Fruit fly (Drosophila melanogaster): ENCODE measurements around the gene CG32204.
A peak's percentile ranks its signal among the peaks of the same experiment; 100 is the strongest.

Gene CG32204

DNA sequence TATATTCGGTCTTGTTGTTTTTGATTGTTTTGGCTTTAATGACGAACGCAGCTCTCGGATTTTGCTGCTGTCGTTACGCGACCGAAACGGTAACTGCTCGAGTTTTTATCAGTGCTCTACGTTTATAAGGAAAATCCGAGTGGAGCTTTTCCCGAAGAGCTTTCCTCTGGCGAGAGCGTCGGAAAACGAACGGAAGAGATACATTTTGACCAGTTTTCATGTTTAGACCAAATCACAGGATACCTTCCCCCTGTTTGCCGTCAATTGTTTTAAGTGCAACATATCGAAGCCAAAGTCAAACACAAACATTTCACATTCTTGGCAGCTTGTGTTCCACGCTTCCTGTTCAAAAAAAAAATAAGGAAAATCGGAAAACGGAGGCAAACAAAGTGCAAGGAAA, at the start of gene CG32204:
Gene CG32204, minus strand, starts transcription at position 101 of the 400 bp plus-strand sequence.
- TF ChIP-seq CTCF (optimal IDR thresholded peaks at IDR 0.05) (no peak), CG8478 (optimal IDR thresholded peaks at IDR 0.05) (no peak)

dm6 chr3L:18995667-18996029, 49.8 kb upstream of the CG32204 start:
- no peak for TF ChIP-seq CTCF (optimal IDR thresholded peaks at IDR 0.05)
- no peak for TF ChIP-seq CG8478 (optimal IDR thresholded peaks at IDR 0.05)

DNA sequence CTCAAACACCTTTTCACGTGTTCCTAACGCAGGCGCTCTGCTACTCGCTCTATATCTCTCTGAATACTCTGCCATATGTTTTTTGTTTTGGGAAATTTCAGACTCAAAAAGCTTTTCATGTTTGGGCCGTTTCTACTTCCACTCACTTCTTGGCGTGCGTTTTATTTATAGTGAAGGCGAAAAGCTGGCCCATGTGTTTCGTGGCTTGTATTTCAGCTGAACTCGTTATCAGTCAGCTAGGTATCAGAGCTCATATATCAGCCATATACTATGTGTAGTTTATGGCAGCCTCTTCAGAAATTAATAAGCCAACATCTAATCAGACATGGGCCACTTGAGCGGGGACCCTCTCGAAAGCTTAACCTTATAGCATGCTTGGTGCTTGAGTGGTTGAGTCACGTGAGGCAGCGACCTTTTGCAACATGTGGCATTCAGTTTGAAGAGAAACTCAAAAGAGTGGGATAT, 48.7 kb upstream of the CG32204 start:
- TF ChIP-seq CTCF (optimal IDR thresholded peaks at IDR 0.05) (no peak), CG8478 (optimal IDR thresholded peaks at IDR 0.05) (no peak)

DNA sequence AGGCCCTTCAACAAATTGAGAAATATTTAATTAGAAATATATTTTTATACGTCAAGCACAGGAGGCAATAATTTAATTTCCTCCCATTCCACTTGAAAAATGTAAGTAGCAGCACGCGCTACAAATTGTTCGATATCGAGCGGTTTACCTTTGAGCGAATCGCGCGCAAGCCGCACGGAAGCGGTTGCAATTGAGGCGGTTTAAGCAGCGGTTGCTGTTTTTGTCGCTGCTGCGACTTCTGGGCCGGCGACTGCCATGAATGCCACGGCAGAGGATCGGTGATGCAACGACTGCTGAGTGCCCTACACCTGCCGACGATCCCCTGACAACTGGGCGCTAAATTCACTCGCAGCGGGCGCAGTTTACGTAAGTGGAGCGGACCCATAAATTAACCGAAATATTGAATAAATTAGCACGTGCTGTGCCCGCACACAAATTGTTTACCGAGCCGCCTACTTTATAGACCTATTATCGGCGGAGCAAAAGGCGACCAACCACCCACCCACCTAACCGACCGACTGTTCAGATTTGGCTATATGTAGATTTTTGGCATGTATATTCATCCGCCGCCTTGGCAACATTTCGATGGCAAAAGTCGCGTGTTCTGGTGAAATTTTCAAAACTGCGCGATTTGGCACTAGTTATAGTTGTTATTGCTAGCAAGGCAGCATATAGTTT, 47.9 kb upstream of the CG32204 start:
- no peak for TF ChIP-seq CG8478 (optimal IDR thresholded peaks at IDR 0.05)
- TF ChIP-seq CTCF (optimal IDR thresholded peaks at IDR 0.05), result no peak

- TF ChIP-seq CG8478 (optimal IDR thresholded peaks at IDR 0.05) (no peak), CTCF (optimal IDR thresholded peaks at IDR 0.05) (no peak)
Observed at dm6 chr3L:18992820-18993219, 47.0 kb upstream of the CG32204 start.

DNA sequence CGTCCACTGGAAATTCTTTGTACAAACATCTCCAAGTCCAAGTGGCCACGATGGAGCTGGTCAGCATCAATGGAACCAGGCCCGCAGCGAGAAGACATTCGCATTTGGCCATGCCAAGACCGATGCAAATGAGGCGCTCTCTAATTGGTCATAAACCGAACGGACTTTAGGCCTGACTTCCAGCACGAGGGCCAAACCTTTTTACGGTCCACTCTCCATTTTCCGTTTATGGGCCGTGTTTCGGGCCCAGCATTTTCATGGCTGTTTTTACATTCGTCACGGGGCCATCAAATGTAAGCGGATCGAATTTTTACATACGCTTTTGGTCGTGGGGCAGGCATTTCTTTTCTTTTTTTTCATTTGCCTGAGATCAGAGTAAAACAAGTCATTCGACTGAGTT, 43.8 kb upstream of the CG32204 start, which contains the start of gene CG34256:
Gene CG34256, minus strand, starts transcription at position 205 of the 400 bp plus-strand sequence.
- no peak for TF ChIP-seq CTCF (optimal IDR thresholded peaks at IDR 0.05)

DNA sequence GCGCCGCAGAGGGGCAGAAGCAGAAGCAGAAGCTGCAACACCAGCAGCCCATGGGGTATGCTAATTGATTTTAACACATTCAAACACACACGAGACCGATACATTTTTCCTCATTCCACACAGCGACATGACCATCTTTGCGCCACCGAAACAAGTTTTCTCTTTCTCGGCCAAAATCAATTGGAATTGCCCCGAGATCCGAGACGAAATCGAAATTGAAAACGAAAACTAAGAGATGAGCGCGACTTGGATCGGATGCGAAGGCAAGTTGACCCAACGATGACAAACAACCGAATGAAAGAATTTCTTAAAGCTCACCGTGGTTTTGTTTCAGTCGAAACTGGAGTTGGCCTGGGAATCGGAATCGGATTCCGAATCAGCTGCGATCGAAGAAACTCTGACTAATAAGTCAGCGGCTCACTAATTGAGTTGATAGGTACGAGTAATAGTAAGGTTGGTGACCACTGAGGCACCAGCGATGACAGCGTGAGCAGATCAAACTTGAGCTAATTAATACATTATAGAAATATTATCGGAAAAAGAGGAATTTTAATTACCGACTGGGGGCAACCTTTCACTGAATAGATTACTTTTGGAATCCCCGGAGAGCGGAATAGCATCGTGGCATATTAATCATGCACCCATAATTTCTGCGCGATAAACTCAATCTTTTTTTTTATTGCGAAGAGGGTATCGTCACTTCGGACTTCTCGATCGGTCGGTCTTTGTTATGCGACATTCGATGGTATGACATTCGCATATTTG, 42.4 kb upstream of the CG32204 start, which contains the start of gene CG11619:
Gene CG11619, minus strand, starts transcription at position 269 of the 765 bp plus-strand sequence.
- no peak for TF ChIP-seq CG8478 (optimal IDR thresholded peaks at IDR 0.05)
- no peak for TF ChIP-seq CTCF (optimal IDR thresholded peaks at IDR 0.05)

- TF ChIP-seq CG8478 (optimal IDR thresholded peaks at IDR 0.05) (no peak), CTCF (optimal IDR thresholded peaks at IDR 0.05) (no peak)
Observed at dm6 chr3L:18984661-18985060, 38.8 kb upstream of the CG32204 start, which contains the start of gene CG14075. TSS of gene CG14075 (plus strand) at chr3L:18984961.

DNA sequence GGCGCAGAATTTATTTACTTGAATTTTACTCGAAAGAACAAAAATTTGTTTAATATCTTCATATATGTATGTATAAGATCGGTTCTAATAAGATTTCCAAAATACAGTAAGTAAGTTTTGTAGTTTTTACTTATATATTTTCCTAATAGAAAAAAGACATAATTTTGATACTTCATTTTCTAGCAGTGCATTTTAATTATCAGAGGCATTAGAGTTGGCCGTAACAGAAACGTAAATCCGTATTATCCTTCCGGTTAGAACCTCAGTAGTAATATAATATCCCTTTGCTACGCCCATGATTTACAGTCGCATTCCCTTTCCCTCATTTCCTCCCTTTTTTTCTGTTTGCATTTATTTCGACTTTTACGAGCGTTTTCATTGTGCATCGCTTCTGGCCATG, 30.9 kb upstream of the CG32204 start:
- TF ChIP-seq CTCF (optimal IDR thresholded peaks at IDR 0.05), result no peak
- TF ChIP-seq CG8478 (optimal IDR thresholded peaks at IDR 0.05), result no peak

DNA sequence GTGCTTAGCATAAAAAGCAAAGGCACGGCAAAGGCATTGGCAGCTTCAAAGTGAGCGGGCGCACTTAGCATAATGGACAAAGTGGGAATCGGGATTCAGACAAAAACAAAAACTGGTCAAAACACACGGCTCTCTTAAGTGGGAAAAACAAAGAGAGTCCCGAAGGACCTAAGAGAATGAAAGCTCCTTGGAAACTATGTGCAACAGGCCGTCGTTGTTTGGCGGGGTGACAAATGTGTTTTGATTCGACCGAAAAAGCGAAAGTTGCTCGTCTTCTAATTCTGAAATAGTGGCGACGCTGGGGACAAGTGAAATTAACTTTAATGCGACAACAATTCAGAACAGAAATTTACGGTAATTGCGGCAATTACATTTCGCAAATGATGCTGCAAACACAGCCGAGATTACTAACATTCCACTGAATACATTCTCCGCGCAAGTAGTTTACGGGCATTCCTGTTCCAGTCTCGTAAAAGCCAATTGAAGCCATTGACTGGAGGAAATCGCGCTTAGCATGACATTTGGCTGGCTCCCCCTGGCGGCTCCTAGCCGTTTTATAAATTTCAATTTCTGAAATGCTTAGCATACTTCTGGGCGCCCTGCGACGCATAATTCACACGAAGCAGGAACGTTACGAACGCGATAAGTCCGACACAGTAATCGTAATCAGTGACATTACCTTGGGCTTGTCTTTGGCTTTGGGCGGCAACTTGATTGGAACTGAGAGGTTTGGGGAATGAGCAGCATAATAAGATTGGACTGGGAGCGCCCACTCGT, 22.5 kb upstream of the CG32204 start:
- no peak for TF ChIP-seq CG8478 (optimal IDR thresholded peaks at IDR 0.05)
- TF ChIP-seq CTCF (optimal IDR thresholded peaks at IDR 0.05), result peak; percentile 87

- no peak for TF ChIP-seq CG8478 (optimal IDR thresholded peaks at IDR 0.05)
- TF ChIP-seq CTCF (optimal IDR thresholded peaks at IDR 0.05), result no peak
Observed at dm6 chr3L:18957032-18957431, 11.2 kb upstream of the CG32204 start.

DNA sequence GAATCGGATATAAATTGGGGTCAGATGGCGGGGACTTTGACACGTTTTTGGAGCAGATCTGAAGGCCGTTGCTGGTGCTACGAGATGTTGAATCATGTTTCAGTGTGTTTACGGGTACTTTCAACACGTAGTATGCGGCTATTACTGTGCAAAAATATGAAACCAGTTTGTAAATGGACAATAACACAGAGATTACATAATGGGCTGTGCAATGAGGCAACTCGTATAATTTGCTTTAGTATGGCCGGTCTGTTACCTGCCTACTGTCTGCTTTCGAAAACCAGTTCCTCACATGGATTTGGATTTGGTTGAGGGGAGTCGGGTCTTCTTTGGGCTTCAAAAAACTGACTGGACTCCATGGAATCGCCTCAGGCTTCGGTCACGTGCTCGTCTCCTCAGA, 6.6 kb upstream of the CG32204 start:
- TF ChIP-seq CTCF (optimal IDR thresholded peaks at IDR 0.05) (no peak), CG8478 (optimal IDR thresholded peaks at IDR 0.05) (no peak)

dm6 chr3L:18950359-18950758, 4.5 kb upstream of the CG32204 start, which contains the start of gene CG6836:
TSS of gene CG6836 (plus strand) at chr3L:18950629.
- no peak for TF ChIP-seq CG8478 (optimal IDR thresholded peaks at IDR 0.05)

DNA sequence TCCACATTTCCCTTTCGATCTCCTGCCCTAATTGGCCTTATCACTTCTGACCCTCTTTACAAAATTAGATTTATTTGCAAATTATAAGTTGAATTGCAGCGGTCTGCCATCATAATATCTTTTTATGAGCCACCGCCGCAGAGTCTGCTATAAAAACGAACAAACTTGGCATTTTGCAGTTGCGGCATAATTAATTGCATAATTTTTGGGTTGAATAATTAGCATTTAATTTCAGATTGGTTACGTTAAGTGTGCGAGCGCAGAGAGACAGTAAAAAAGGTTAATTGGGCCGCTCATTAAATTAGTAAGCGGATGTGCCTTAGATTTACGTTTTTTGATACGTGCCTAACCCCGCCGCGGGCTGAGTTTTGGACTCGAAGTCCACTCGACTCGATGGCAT, 3.3 kb upstream of the CG32204 start:
- TF ChIP-seq CTCF (optimal IDR thresholded peaks at IDR 0.05) (no peak), CG8478 (optimal IDR thresholded peaks at IDR 0.05) (no peak)

DNA sequence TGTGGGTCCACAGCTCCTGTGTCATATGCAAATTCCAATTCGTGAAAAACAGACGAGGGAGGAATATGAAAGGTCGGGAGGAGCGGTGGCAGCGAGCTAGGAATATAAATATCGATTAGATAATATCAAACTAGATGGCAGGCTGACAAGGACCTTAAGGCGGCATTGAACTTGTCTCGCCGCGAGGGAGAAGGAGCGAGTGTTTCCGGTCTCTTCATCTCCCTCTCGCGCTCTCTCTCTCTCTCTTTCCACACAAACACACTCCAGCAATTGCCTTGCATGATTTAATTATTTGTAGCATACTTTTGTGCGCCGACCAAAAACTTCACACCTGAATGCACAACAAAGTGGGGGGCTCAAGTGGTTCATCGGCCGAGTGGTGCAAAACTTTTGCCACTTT, 1.1 kb upstream of the CG32204 start:
- TF ChIP-seq CTCF (optimal IDR thresholded peaks at IDR 0.05) (peak in 1 of 2 experiments; percentile 11), CG8478 (optimal IDR thresholded peaks at IDR 0.05) (no peak)

All from S2 (cell line).